Worm (Caenorhabditis elegans) whole organism, L4 larva: ENCODE data around the gene C04E12.5.
A peak's percentile ranks its signal among the peaks of the same experiment; 100 is the strongest.

Source experiments
- D1046.2 ChIP-seq: fragments of 200-800 bp; sonication (Bioruptor generic); IDR thresholded peaks from 2 replicates; pipeline ENCODE4 v1.3.6; 2022; ENCODE audit warnings: missing genetic modification characterization, missing compliant biosample characterization
- F44E2.7 ChIP-seq: fragments of 200-800 bp; sonication (Bioruptor generic); IDR thresholded peaks from 2 replicates; pipeline ENCODE4 v2.1.2; 2022; ENCODE audit warnings: missing genetic modification characterization, missing compliant biosample characterization
- Y105C5A.15 ChIP-seq: fragments of 200-800 bp; sonication (Bioruptor generic); IDR thresholded peaks from 2 replicates; pipeline ENCODE4 v1.3.6; 2022; ENCODE audit warnings: missing genetic modification characterization, missing compliant biosample characterization
- Y75B8A.6 ChIP-seq: fragments of 200-800 bp; sonication (Bioruptor generic); IDR thresholded peaks from 2 replicates; pipeline ENCODE4 v1.3.6; 2022; ENCODE audit warnings: missing genetic modification reagents, missing genetic modification characterization, missing compliant biosample characterization
- ZK546.5 ChIP-seq, 2 experiments: sonication (generic microtip); optimal IDR thresholded peaks; 2 replicates each; lab custom pipeline; 2017; ENCODE audit warnings: missing biosample characterization in 2 of 2, missing genetic modification characterization in 2 of 2
- aly-2 ChIP-seq: sonication (generic microtip); optimal IDR thresholded peaks from 2 replicates; lab custom pipeline; 2018; ENCODE audit warnings: missing biosample characterization, missing genetic modification characterization
- attf-4 ChIP-seq: sonication (generic microtip); optimal IDR thresholded peaks from 3 replicates; lab custom pipeline; 2017; ENCODE audit warnings: missing biosample characterization, missing genetic modification characterization
- ceh-28 ChIP-seq: fragments of 150-350 bp; optimal IDR thresholded peaks from 2 replicates; lab custom pipeline; 2014; ENCODE audit warnings: missing biosample characterization, missing genetic modification reagents, missing genetic modification characterization
- ceh-44 ChIP-seq: fragments of 200-800 bp; sonication (Bioruptor generic); IDR thresholded peaks from 2 replicates; pipeline ENCODE4 v1.3.6; 2022; ENCODE audit warnings: missing genetic modification reagents, missing genetic modification characterization, missing compliant biosample characterization
- ceh-82 ChIP-seq: sonication (generic microtip); optimal IDR thresholded peaks from 2 replicates; lab custom pipeline; 2017; ENCODE audit warnings: missing biosample characterization, missing genetic modification characterization
- cey-2 ChIP-seq: sonication (generic microtip); optimal IDR thresholded peaks from 3 replicates; lab custom pipeline; 2017; ENCODE audit warnings: missing genetic modification characterization, mild to moderate bottlenecking, missing compliant biosample characterization, antibody characterized with exemption, borderline replicate concordance; ENCODE audit not compliant: insufficient read depth
- daf-16 ChIP-seq, 3 experiments: sonication (generic microtip); optimal IDR thresholded peaks; 2 replicates each; lab custom pipeline; 2016 to 2017; ENCODE audit warnings: missing genetic modification characterization in 3 of 3, missing genetic modification reagents in 3 of 3, mild to moderate bottlenecking in 2 of 3, missing compliant biosample characterization in 2 of 3, missing biosample characterization in 1 of 3, moderate library complexity in 1 of 3
- dve-1 ChIP-seq: sonication (generic microtip); optimal IDR thresholded peaks from 2 replicates; lab custom pipeline; 2017; ENCODE audit warnings: antibody characterized with exemption, mild to moderate bottlenecking, missing genetic modification characterization, missing compliant biosample characterization; ENCODE audit not compliant: insufficient read depth
- fkh-10 ChIP-seq: fragments of 150-350 bp; optimal IDR thresholded peaks from 2 replicates; lab custom pipeline; 2014; ENCODE audit warnings: missing biosample characterization, missing genetic modification reagents, missing genetic modification characterization
- fos-1 ChIP-seq: fragments of 150-350 bp; optimal IDR thresholded peaks from 2 replicates; lab custom pipeline; 2014; ENCODE audit warnings: missing biosample characterization, missing genetic modification characterization
- gei-8 ChIP-seq: fragments of 200-800 bp; sonication (Bioruptor generic); optimal IDR thresholded peaks from 2 replicates; lab custom pipeline; 2018; ENCODE audit warnings: mild to moderate bottlenecking, missing genetic modification characterization, missing compliant biosample characterization
- jun-1 ChIP-seq: fragments of 150-350 bp; optimal IDR thresholded peaks from 2 replicates; lab custom pipeline; 2014; ENCODE audit warnings: missing biosample characterization, missing genetic modification reagents, missing genetic modification characterization
- lim-7 ChIP-seq: fragments of 200-800 bp; sonication (Bioruptor generic); IDR thresholded peaks from 2 replicates; pipeline ENCODE4 v1.3.6; 2022; ENCODE audit warnings: missing genetic modification characterization, missing compliant biosample characterization
- lin-13 ChIP-seq: fragments of 150-350 bp; optimal IDR thresholded peaks from 2 replicates; lab custom pipeline; 2014; ENCODE audit warnings: missing biosample characterization, missing genetic modification reagents, missing genetic modification characterization
- lin-29 ChIP-seq: fragments of 200-800 bp; sonication (Bioruptor generic); IDR thresholded peaks from 2 replicates; pipeline ENCODE4 v1.3.6; 2022; ENCODE audit warnings: missing genetic modification reagents, missing genetic modification characterization, missing compliant biosample characterization
- lir-3 ChIP-seq: sonication (generic microtip); optimal IDR thresholded peaks from 2 replicates; lab custom pipeline; 2016; ENCODE audit warnings: mild to moderate bottlenecking, missing genetic modification characterization, missing compliant biosample characterization
- lsy-2 ChIP-seq, 2 experiments: fragments of 150-350 bp in 1 of 2; sonication (generic microtip) in 1 of 2; optimal IDR thresholded peaks; 2 replicates each; lab custom pipeline; 2014 to 2017; ENCODE audit warnings: missing biosample characterization in 2 of 2, missing genetic modification characterization in 2 of 2
- madf-5 ChIP-seq, 2 experiments: fragments of 200-800 bp; sonication (Bioruptor generic); IDR thresholded peaks; 2 replicates each; pipeline ENCODE4 v1.3.6; 2022; ENCODE audit warnings: missing compliant biosample characterization in 2 of 2, missing genetic modification characterization in 2 of 2
- mdl-1 ChIP-seq, 2 experiments: fragments of 150-350 bp in 1 of 2; sonication (generic microtip) in 1 of 2; optimal IDR thresholded peaks; 2 replicates each; lab custom pipeline; 2014 to 2017; ENCODE audit warnings: missing biosample characterization in 2 of 2, missing genetic modification characterization in 2 of 2
- nhr-102 ChIP-seq: sonication (generic microtip); optimal IDR thresholded peaks from 2 replicates; lab custom pipeline; 2016; ENCODE audit warnings: mild to moderate bottlenecking, missing genetic modification characterization, moderate library complexity, missing compliant biosample characterization
- nhr-11 ChIP-seq: fragments of 150-350 bp; optimal IDR thresholded peaks from 2 replicates; lab custom pipeline; 2014; ENCODE audit warnings: missing biosample characterization, missing genetic modification characterization
- nhr-25 ChIP-seq: sonication (generic microtip); optimal IDR thresholded peaks from 2 replicates; lab custom pipeline; 2017; ENCODE audit warnings: missing genetic modification characterization, mild to moderate bottlenecking, missing compliant biosample characterization, antibody characterized with exemption, moderate library complexity, borderline replicate concordance; ENCODE audit not compliant: insufficient read depth
- nhr-28 ChIP-seq: fragments of 150-350 bp; optimal IDR thresholded peaks from 2 replicates; lab custom pipeline; 2014; ENCODE audit warnings: missing biosample characterization, missing genetic modification characterization
- nhr-42 ChIP-seq: fragments of 200-800 bp; sonication (Bioruptor generic); IDR thresholded peaks from 2 replicates; pipeline ENCODE4 v1.3.6; 2022; ENCODE audit warnings: missing genetic modification characterization, missing compliant biosample characterization
- nhr-76 ChIP-seq: fragments of 150-350 bp; optimal IDR thresholded peaks from 2 replicates; lab custom pipeline; 2014; ENCODE audit warnings: missing biosample characterization, missing genetic modification characterization
- nhr-77 ChIP-seq: fragments of 150-350 bp; optimal IDR thresholded peaks from 2 replicates; lab custom pipeline; 2014; ENCODE audit warnings: missing biosample characterization, missing genetic modification characterization
- pha-4 ChIP-seq, 2 experiments: fragments of 150-350 bp in 1 of 2; fragments of 200-800 bp in 1 of 2; sonication (Bioruptor generic) in 1 of 2; IDR thresholded peaks in 1 of 2; optimal IDR thresholded peaks in 1 of 2; 2 replicates each; pipeline versions ENCODE4 v1.3.6 to Lab custom; 2014 to 2022; ENCODE audit warnings: missing genetic modification characterization in 2 of 2, missing genetic modification reagents in 2 of 2, missing biosample characterization in 1 of 2, missing compliant biosample characterization in 1 of 2
- php-3 ChIP-seq: fragments of 200-800 bp; sonication (Bioruptor generic); IDR thresholded peaks from 2 replicates; pipeline ENCODE4 v1.3.6; 2022; ENCODE audit warnings: missing genetic modification reagents, missing genetic modification characterization, missing compliant biosample characterization
- rbr-2 ChIP-seq: sonication (generic microtip); optimal IDR thresholded peaks from 2 replicates; lab custom pipeline; 2016; ENCODE audit warnings: missing genotype, missing genetic modification characterization, missing compliant biosample characterization
- saeg-2 ChIP-seq: fragments of 200-800 bp; sonication (Bioruptor generic); IDR thresholded peaks from 2 replicates; pipeline ENCODE4 v1.3.6; 2022; ENCODE audit warnings: missing genetic modification reagents, missing genetic modification characterization, missing compliant biosample characterization
- set-16 ChIP-seq: fragments of 200-800 bp; sonication (Bioruptor generic); IDR thresholded peaks from 2 replicates; pipeline ENCODE4 v1.3.6; 2022; ENCODE audit warnings: missing genetic modification reagents, missing genetic modification characterization, missing compliant biosample characterization
- snpc-1.2 ChIP-seq: fragments of 200-800 bp; sonication (Bioruptor generic); IDR thresholded peaks from 2 replicates; pipeline ENCODE4 v1.3.6; 2022; ENCODE audit warnings: missing genetic modification reagents, missing genetic modification characterization, missing compliant biosample characterization
- snpc-4 ChIP-seq: fragments of 150-350 bp; optimal IDR thresholded peaks from 2 replicates; lab custom pipeline; 2014; ENCODE audit warnings: missing biosample characterization, missing genetic modification characterization
- spr-3 ChIP-seq: fragments of 200-800 bp; sonication (Bioruptor generic); optimal IDR thresholded peaks from 2 replicates; lab custom pipeline; 2018; ENCODE audit warnings: mild to moderate bottlenecking, missing genetic modification characterization, missing compliant biosample characterization
- tag-97 ChIP-seq: fragments of 200-800 bp; sonication (Bioruptor generic); IDR thresholded peaks from 2 replicates; pipeline ENCODE4 v1.3.6; 2022; ENCODE audit warnings: missing genetic modification characterization, missing compliant biosample characterization
- unc-62 ChIP-seq, 3 experiments: fragments of 150-350 bp in 1 of 3; sonication (generic microtip); optimal IDR thresholded peaks in 2 of 3; peaks in 1 of 3; 1 replicate in 1 of 3; 2 replicates in 2 of 3; lab custom pipeline; 2014 to 2017; ENCODE audit warnings: missing biosample characterization in 3 of 3, missing genetic modification characterization in 3 of 3, missing genetic modification reagents in 3 of 3, missing genotype in 1 of 3
- zag-1 ChIP-seq: fragments of 150-350 bp; optimal IDR thresholded peaks from 2 replicates; lab custom pipeline; 2014; ENCODE audit warnings: missing biosample characterization, missing genetic modification characterization
- zfp-2 ChIP-seq: sonication (generic microtip); optimal IDR thresholded peaks from 2 replicates; lab custom pipeline; 2016; ENCODE audit warnings: mild to moderate bottlenecking, missing genetic modification characterization, missing compliant biosample characterization
- zip-11 ChIP-seq: fragments of 200-800 bp; sonication (Bioruptor generic); IDR thresholded peaks from 2 replicates; pipeline ENCODE4 v1.3.6; 2022; ENCODE audit warnings: missing genetic modification characterization, missing compliant biosample characterization

The C04E12.5 gene

DNA sequence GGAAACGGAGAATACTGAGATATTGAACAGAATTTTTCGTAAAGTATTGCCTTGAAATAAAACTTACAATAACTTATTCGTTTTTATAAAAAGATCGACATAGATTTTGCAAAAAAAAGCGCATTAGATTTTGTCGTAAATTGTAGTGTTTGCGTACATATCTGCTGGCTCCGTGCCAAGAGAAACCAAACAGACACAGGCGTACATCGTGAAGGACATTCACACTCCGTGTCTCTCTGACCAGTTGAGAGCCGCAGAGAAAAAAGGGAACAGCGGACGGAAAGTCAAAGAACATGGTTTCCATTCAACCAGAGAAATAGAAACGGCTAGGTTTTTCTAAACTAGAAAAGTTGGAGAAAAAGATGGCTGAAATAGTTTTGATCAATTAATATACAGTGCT, 43.1 kb upstream of the C04E12.5 start, which contains the start of gene arrd-19 (continued):
- TF ChIP-seq daf-16 (GFP tag; optimal IDR thresholded peaks at IDR 0.05; lab: Kevin White, UChicago) (peak in 1 of 2 experiments; percentile 5), daf-16 (tag; optimal IDR thresholded peaks at IDR 0.05; lab: Kevin White, UChicago) (peak; percentile 62), lsy-2 (tag; optimal IDR thresholded peaks at IDR 0.05; lab: Kevin White, UChicago) (peak; percentile 26 to 79), ceh-82 (tag; lab: Kevin White, UChicago) (no peak), nhr-25 (tag; lab: Kevin White, UChicago) (peak; percentile 53), snpc-4 (no peak), ceh-28 (no peak), madf-5 (GFP tag; IDR thresholded peaks at IDR 0.05; lab: Robert Waterston, UW) (no peak), nhr-76 (no peak), jun-1 (tag; lab: Kevin White, UChicago) (no peak), Y75B8A.6 (GFP tag; lab: Robert Waterston, UW) (no peak), nhr-11 (peak; percentile 74), attf-4 (tag; lab: Kevin White, UChicago) (no peak), nhr-77 (tag; lab: Kevin White, UChicago) (peak; percentile 79), ZK546.5 (tag; optimal IDR thresholded peaks at IDR 0.05; lab: Kevin White, UChicago) (no peak), fkh-10 (peak; percentile 72), ceh-44 (GFP tag; lab: Robert Waterston, UW) (no peak), pha-4 (GFP tag; IDR thresholded peaks at IDR 0.05; lab: Robert Waterston, UW) (no peak), pha-4 (tag; optimal IDR thresholded peaks at IDR 0.05; lab: Kevin White, UChicago) (peak; percentile 54), spr-3 (GFP tag; lab: Kevin White, UChicago) (no peak), php-3 (GFP tag; lab: Robert Waterston, UW) (no peak), lin-13 (GFP tag; lab: Kevin White, UChicago) (no peak)

DNA sequence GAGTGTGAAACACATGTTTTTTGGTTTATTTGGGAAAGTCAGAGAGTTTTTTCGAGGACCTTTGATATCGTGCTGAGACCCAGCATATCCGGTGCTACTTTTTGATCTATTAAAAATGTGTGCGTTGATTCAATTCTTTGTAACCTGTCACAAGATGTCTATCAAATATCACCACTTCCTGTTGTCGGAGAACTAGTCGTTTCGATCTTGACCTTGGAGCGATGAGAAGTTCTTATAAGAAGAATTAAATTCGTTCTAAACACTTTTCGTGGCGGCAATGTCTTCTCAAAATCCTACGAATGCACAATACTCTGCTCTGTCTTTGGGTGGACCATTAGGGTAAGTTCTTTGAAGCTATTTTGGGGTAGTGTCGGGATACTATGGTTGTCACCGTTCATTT, 42.3 kb upstream of the C04E12.5 start, which contains the start of gene F35F10.1:
Gene F35F10.1 (plus strand): TSS at position 200 of the 400 bp plus-strand sequence.
- TF ChIP-seq snpc-1.2 (GFP tag; lab: Robert Waterston, UW): no peak
- no peak for TF ChIP-seq tag-97 (GFP tag; lab: Robert Waterston, UW)
- no peak for TF ChIP-seq saeg-2 (GFP tag; lab: Robert Waterston, UW)
- no peak for TF ChIP-seq nhr-77 (tag; lab: Kevin White, UChicago)
- TF ChIP-seq mdl-1 (tag; optimal IDR thresholded peaks at IDR 0.05; lab: Kevin White, UChicago): no peak
- no peak for TF ChIP-seq nhr-102 (tag; lab: Kevin White, UChicago)
- TF ChIP-seq fkh-10: no peak
- no peak for TF ChIP-seq php-3 (GFP tag; lab: Robert Waterston, UW)
- no peak for TF ChIP-seq Y105C5A.15 (GFP tag; lab: Robert Waterston, UW)

DNA sequence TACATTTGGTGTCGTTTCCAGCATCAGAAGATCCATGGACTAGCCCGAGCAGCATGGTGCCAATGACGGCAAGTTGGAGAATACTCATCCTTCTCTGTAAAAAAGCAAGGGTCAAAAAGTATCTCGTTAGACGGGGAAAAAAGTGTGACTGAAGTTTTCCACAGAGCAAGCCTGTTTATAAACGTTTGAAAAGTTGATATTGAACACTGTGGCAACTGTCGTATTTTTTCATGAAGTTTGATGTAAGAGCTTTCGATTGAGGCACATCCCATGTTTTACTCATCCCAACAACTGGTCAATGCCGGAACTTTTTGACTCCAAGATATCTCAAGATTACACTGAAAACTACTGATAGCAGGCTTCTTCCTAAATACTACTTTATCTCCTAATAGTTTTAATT, 39.4 kb upstream of the C04E12.5 start, which contains the start of gene F35F10.13:
Gene F35F10.13 (minus strand): TSS at position 101 of the 400 bp plus-strand sequence.
- TF ChIP-seq F44E2.7 (no peak), aly-2 (tag; lab: Kevin White, UChicago) (no peak), D1046.2 (GFP tag; lab: Robert Waterston, UW) (no peak), lin-29 (GFP tag; lab: Robert Waterston, UW) (no peak)

DNA sequence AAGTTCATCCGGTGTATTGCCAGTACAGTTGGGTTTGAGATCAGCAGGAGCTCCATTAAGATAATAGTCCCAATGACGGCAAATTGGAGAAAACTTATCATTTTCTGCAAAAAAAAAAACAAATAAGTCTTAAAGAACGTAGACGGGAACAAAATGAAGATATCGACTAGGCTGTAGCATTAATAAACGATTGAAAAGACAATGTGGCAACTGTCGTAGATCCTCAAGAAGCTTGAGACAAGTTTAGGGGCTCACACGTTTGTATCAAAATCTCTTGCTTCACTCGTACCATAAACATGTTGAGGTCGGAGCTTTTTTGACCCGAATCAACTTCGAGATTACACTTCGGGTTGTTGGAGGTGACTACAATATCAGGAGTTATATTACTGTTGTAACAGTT, 38.4 kb upstream of the C04E12.5 start, which contains the start of gene F35F10.14:
Gene F35F10.14 (minus strand): TSS at position 101 of the 400 bp plus-strand sequence.
- TF ChIP-seq set-16 (GFP tag; lab: Robert Waterston, UW) (no peak), F44E2.7 (no peak), Y105C5A.15 (GFP tag; lab: Robert Waterston, UW) (no peak), rbr-2 (tag; lab: Kevin White, UChicago) (no peak), lir-3 (tag; lab: Kevin White, UChicago) (no peak), cey-2 (tag; lab: Kevin White, UChicago) (no peak), zfp-2 (tag; lab: Kevin White, UChicago) (no peak), gei-8 (GFP tag; lab: Kevin White, UChicago) (no peak), zag-1 (tag; lab: Kevin White, UChicago) (no peak), nhr-28 (tag; lab: Kevin White, UChicago) (no peak), zip-11 (GFP tag; lab: Robert Waterston, UW) (no peak), lim-7 (GFP tag; lab: Robert Waterston, UW) (no peak), daf-16 (GFP tag; optimal IDR thresholded peaks at IDR 0.05; lab: Kevin White, UChicago) (no peak), daf-16 (tag; optimal IDR thresholded peaks at IDR 0.05; lab: Kevin White, UChicago) (no peak), fos-1 (tag; lab: Kevin White, UChicago) (no peak), dve-1 (tag; lab: Kevin White, UChicago) (no peak), unc-62 (GFP tag; optimal IDR thresholded peaks at IDR 0.05 in 1 of 2; lab: Kevin White, UChicago) (no peak), unc-62 (tag; optimal IDR thresholded peaks at IDR 0.05; lab: Kevin White, UChicago) (no peak), pha-4 (GFP tag; IDR thresholded peaks at IDR 0.05; lab: Robert Waterston, UW) (no peak), pha-4 (tag; optimal IDR thresholded peaks at IDR 0.05; lab: Kevin White, UChicago) (no peak), nhr-42 (GFP tag; lab: Robert Waterston, UW) (no peak)
